Fruit fly (Drosophila melanogaster): ENCODE measurements around the gene Pdss2.

Pdss2 gene

dm6 chr3L:21065212-21065902, 37.6 kb downstream of the Pdss2 start, which contains the start of gene CG43072 (continued):
- no peak for TF ChIP-seq dimm (GFP tag; IDR thresholded peaks at IDR 0.05)
- TF ChIP-seq CG14710 (tag; optimal IDR thresholded peaks at IDR 0.05): no peak
- no peak for TF ChIP-seq Oli (tag; optimal IDR thresholded peaks at IDR 0.05)
- TF ChIP-seq amos (GFP tag; IDR thresholded peaks at IDR 0.05; ENCODE audit: partially characterized antibody): peak; percentile 64; the same call in 1 of the 2 replicates
- peak; percentile 63 for TF ChIP-seq pita (GFP tag; optimal IDR thresholded peaks at IDR 0.05)
- TF ChIP-seq CG4282 (GFP tag; optimal IDR thresholded peaks at IDR 0.05): no peak
- no peak for TF ChIP-seq Mes4 (GFP tag; optimal IDR thresholded peaks at IDR 0.05)
- peak; percentile 19 for TF ChIP-seq MTF-1 (GFP tag; optimal IDR thresholded peaks at IDR 0.05; ENCODE audit: borderline replicate concordance)
- peak; percentile 67 for TF ChIP-seq Bgb (GFP tag; IDR thresholded peaks at IDR 0.05; ENCODE audit: partially characterized antibody)
- no peak for TF ChIP-seq Dek (tag; optimal IDR thresholded peaks at IDR 0.05)
- TF ChIP-seq CG16813 (GFP tag; IDR thresholded peaks at IDR 0.05; ENCODE audit: partially characterized antibody): peak; percentile 34; the same call in 1 of the 3 replicates
- TF ChIP-seq CG5180 (GFP tag; optimal IDR thresholded peaks at IDR 0.05): no peak
- peak; percentile 61; the same call in 1 of the 3 replicates for TF ChIP-seq CG2199 (GFP tag; IDR thresholded peaks at IDR 0.05)
- no peak for TF ChIP-seq CG3407 (GFP tag; optimal IDR thresholded peaks at IDR 0.05)
- TF ChIP-seq CG30431 (GFP tag; optimal IDR thresholded peaks at IDR 0.05): no peak
- no peak for TF ChIP-seq CG8765 (GFP tag; IDR thresholded peaks at IDR 0.05)
- no peak for TF ChIP-seq Fer3 (tag; optimal IDR thresholded peaks at IDR 0.05)
- TF ChIP-seq bbx (GFP tag; IDR thresholded peaks at IDR 0.05; ENCODE audit: partially characterized antibody): 0 out of 2 replicates have a peak, but pooled peaks have one; percentile 43
- TF ChIP-seq chinmo (GFP tag; IDR thresholded peaks at IDR 0.05; ENCODE audit: partially characterized antibody): 0 out of 4 replicates have a peak, but pooled peaks have one; percentile 16
- peak; percentile 7 for TF ChIP-seq CG10979 (tag; optimal IDR thresholded peaks at IDR 0.05)
- TF ChIP-seq H2.0 (GFP tag; IDR thresholded peaks at IDR 0.05): no peak
- TF ChIP-seq MBD-R2 (GFP tag; IDR thresholded peaks at IDR 0.05): no peak
- TF ChIP-seq hb (GFP tag; IDR thresholded peaks at IDR 0.05; ENCODE audit: partially characterized antibody): no peak
- TF ChIP-seq CG3281 (GFP tag; optimal IDR thresholded peaks at IDR 0.05): peak; percentile 32
- TF ChIP-seq Side (GFP tag; optimal IDR thresholded peaks at IDR 0.05): no peak
- TF ChIP-seq CG42726 (GFP tag; IDR thresholded peaks at IDR 0.05; ENCODE audit: partially characterized antibody): no peak
- TF ChIP-seq CG10321 (GFP tag; IDR thresholded peaks at IDR 0.05): no peak
- TF ChIP-seq B-H2 (GFP tag; optimal IDR thresholded peaks at IDR 0.05): peak; percentile 62
- TF ChIP-seq lbe (GFP tag; optimal IDR thresholded peaks at IDR 0.05): peak; percentile 56
- TF ChIP-seq pros (GFP tag; optimal IDR thresholded peaks at IDR 0.05): no peak
- no peak for TF ChIP-seq odd (GFP tag; optimal IDR thresholded peaks at IDR 0.05)
- TF ChIP-seq CG32532 (GFP tag; IDR thresholded peaks at IDR 0.05): no peak
- peak; percentile 48 for TF ChIP-seq CG6254 (GFP tag; optimal IDR thresholded peaks at IDR 0.05)
- TF ChIP-seq ham (GFP tag; IDR thresholded peaks at IDR 0.05): no peak
- TF ChIP-seq CG1603 (tag; optimal IDR thresholded peaks at IDR 0.05): peak; percentile 12
- no peak for TF ChIP-seq CG3726 (GFP tag; IDR thresholded peaks at IDR 0.05)
- peak; percentile 3 for TF ChIP-seq YL-1 (GFP tag; optimal IDR thresholded peaks at IDR 0.05)
- peak; percentile 45 for TF ChIP-seq CG17385 (GFP tag; optimal IDR thresholded peaks at IDR 0.05)
- TF ChIP-seq CG17186 (GFP tag; optimal IDR thresholded peaks at IDR 0.05): no peak
- no peak for TF ChIP-seq kay (GFP tag; optimal IDR thresholded peaks at IDR 0.05)
- no peak for TF ChIP-seq bigmax (GFP tag; optimal IDR thresholded peaks at IDR 0.05)
- peak; percentile 69 for TF ChIP-seq CG13296 (GFP tag; optimal IDR thresholded peaks at IDR 0.05)
- TF ChIP-seq Ravus (GFP tag; IDR thresholded peaks at IDR 0.05): no peak
- TF ChIP-seq unc-4 (GFP tag; IDR thresholded peaks at IDR 0.05; ENCODE audit: partially characterized antibody): no peak
- TF ChIP-seq CG4730 (GFP tag; IDR thresholded peaks at IDR 0.05): no peak
- TF ChIP-seq CG1602 (GFP tag; optimal IDR thresholded peaks at IDR 0.05): no peak
- no peak for TF ChIP-seq gsb (GFP tag; IDR thresholded peaks at IDR 0.05)
- TF ChIP-seq CG1233 (GFP tag; optimal IDR thresholded peaks at IDR 0.05): peak; percentile 1
